Fruit fly (Drosophila melanogaster) whole organism, prepupa: ENCODE measurements around the gene Gclm.

Experiments used
- CG10631 ChIP-seq: fragments of 200-800 bp; sonication (Bioruptor generic); optimal IDR thresholded peaks from 2 replicates; lab custom pipeline; 2016; ENCODE audit warnings: missing biosample characterization, missing genetic modification characterization
- CG10669 ChIP-seq: fragments of 200-800 bp; sonication (Bioruptor generic); optimal IDR thresholded peaks from 3 replicates; lab custom pipeline; 2018; ENCODE audit warnings: missing biosample characterization, mild to moderate bottlenecking, missing genetic modification characterization, moderate library complexity
- CG11294 ChIP-seq: fragments of 200-800 bp; sonication (Bioruptor generic); IDR thresholded peaks from 2 replicates; pipeline ENCODE4 v1.3.6; 2022; ENCODE audit warnings: missing biosample characterization, missing genetic modification characterization
- CG15336 ChIP-seq: fragments of 200-800 bp; sonication (Bioruptor generic); IDR thresholded peaks from 2 replicates; pipeline ENCODE4 v1.3.6; 2022; ENCODE audit warnings: missing biosample characterization, missing genetic modification characterization
- CG31627 ChIP-seq: fragments of 200-800 bp; sonication (Bioruptor generic); optimal IDR thresholded peaks from 3 replicates; lab custom pipeline; 2016; ENCODE audit warnings: missing biosample characterization, missing genetic modification characterization
- CG32006 ChIP-seq: fragments of 200-800 bp; sonication (Bioruptor generic); optimal IDR thresholded peaks from 3 replicates; lab custom pipeline; 2017; ENCODE audit warnings: missing biosample characterization, mild to moderate bottlenecking, missing genetic modification characterization
- CG34406 ChIP-seq: fragments of 200-800 bp; sonication (Bioruptor generic); optimal IDR thresholded peaks from 3 replicates; lab custom pipeline; 2016; ENCODE audit warnings: missing biosample characterization, missing genetic modification characterization
- CG4318 ChIP-seq: fragments of 200-800 bp; sonication (Bioruptor generic); optimal IDR thresholded peaks from 3 replicates; lab custom pipeline; 2017; ENCODE audit warnings: missing biosample characterization, mild to moderate bottlenecking, missing genetic modification characterization
- CG6276 ChIP-seq: fragments of 200-800 bp; sonication (Bioruptor generic); optimal IDR thresholded peaks from 2 replicates; lab custom pipeline; 2017; ENCODE audit warnings: missing biosample characterization, mild to moderate bottlenecking, missing genetic modification characterization
- CG6792 ChIP-seq: fragments of 200-800 bp; sonication (Bioruptor generic); optimal IDR thresholded peaks from 3 replicates; lab custom pipeline; 2016; ENCODE audit warnings: missing biosample characterization, missing genetic modification characterization
- CG6808 ChIP-seq: fragments of 200-800 bp; sonication (Bioruptor generic); optimal IDR thresholded peaks from 3 replicates; lab custom pipeline; 2017; ENCODE audit warnings: missing biosample characterization, missing genetic modification characterization, mild to moderate bottlenecking, moderate library complexity, missing genetic modification reagents
- CG7368 ChIP-seq: fragments of 200-800 bp; sonication (Bioruptor generic); optimal IDR thresholded peaks from 3 replicates; lab custom pipeline; 2016; ENCODE audit warnings: missing biosample characterization, missing genetic modification characterization
- CG8119 ChIP-seq: fragments of 200-800 bp; sonication (Bioruptor generic); IDR thresholded peaks from 3 replicates; pipeline ENCODE4 v1.3.6; 2022; ENCODE audit warnings: missing biosample characterization, missing genetic modification characterization
- CG8319 ChIP-seq: fragments of 200-800 bp; sonication (Bioruptor generic); optimal IDR thresholded peaks from 3 replicates; lab custom pipeline; 2016; ENCODE audit warnings: missing biosample characterization, missing genetic modification characterization
- Eip93F ChIP-seq: fragments of 200-800 bp; sonication (Bioruptor generic); optimal IDR thresholded peaks from 2 replicates; lab custom pipeline; 2016; ENCODE audit warnings: missing biosample characterization, mild to moderate bottlenecking, missing genetic modification characterization
- Ets21C ChIP-seq: fragments of 200-800 bp; sonication (Bioruptor generic); optimal IDR thresholded peaks from 3 replicates; lab custom pipeline; 2016; ENCODE audit warnings: missing biosample characterization, missing genetic modification characterization
- Ets96B ChIP-seq: fragments of 200-800 bp; optimal IDR thresholded peaks from 2 replicates; lab custom pipeline; 2019; ENCODE audit warnings: missing biosample characterization, mild to moderate bottlenecking, missing genetic modification characterization, moderate library complexity
- Gug ChIP-seq: fragments of 200-800 bp; sonication (Bioruptor generic); IDR thresholded peaks from 2 replicates; pipeline ENCODE4 v1.3.6; 2022; ENCODE audit warnings: missing biosample characterization, missing genetic modification characterization
- Hr38 ChIP-seq: sonication (Bioruptor generic); optimal IDR thresholded peaks from 2 replicates; lab custom pipeline; 2016; ENCODE audit warnings: missing biosample characterization, missing genetic modification characterization
- Hr4 ChIP-seq: fragments of 200-800 bp; sonication (Bioruptor generic); optimal IDR thresholded peaks from 3 replicates; lab custom pipeline; 2016; ENCODE audit warnings: missing biosample characterization, missing genetic modification characterization
- Lpt ChIP-seq: fragments of 200-800 bp; sonication (Bioruptor generic); optimal IDR thresholded peaks from 3 replicates; lab custom pipeline; 2016; ENCODE audit warnings: missing biosample characterization, missing genetic modification characterization
- Met ChIP-seq: fragments of 200-800 bp; sonication (Bioruptor generic); optimal IDR thresholded peaks from 3 replicates; lab custom pipeline; 2016; ENCODE audit warnings: missing biosample characterization, missing genetic modification characterization
- Smox ChIP-seq: fragments of 200-800 bp; sonication (Bioruptor generic); optimal IDR thresholded peaks from 3 replicates; lab custom pipeline; 2016; ENCODE audit warnings: missing biosample characterization, missing genetic modification characterization
- Sox14 ChIP-seq: fragments of 200-800 bp; sonication (Bioruptor generic); optimal IDR thresholded peaks from 3 replicates; lab custom pipeline; 2016; ENCODE audit warnings: missing biosample characterization, missing genetic modification characterization
- achi ChIP-seq: fragments of 200-800 bp; sonication (Bioruptor generic); optimal IDR thresholded peaks from 3 replicates; lab custom pipeline; 2016; ENCODE audit warnings: missing biosample characterization, missing genetic modification characterization
- cyc ChIP-seq: fragments of 200-800 bp; sonication (Bioruptor generic); optimal IDR thresholded peaks from 3 replicates; lab custom pipeline; 2016; ENCODE audit warnings: missing biosample characterization, missing genetic modification characterization
- eg ChIP-seq: fragments of 200-800 bp; sonication (Bioruptor generic); IDR thresholded peaks from 3 replicates; pipeline ENCODE4 v1.3.6; 2022; ENCODE audit warnings: missing biosample characterization, missing genetic modification characterization
- esn ChIP-seq: fragments of 200-800 bp; sonication (Bioruptor generic); optimal IDR thresholded peaks from 2 replicates; lab custom pipeline; 2016; ENCODE audit warnings: missing biosample characterization, mild to moderate bottlenecking, missing genetic modification characterization, moderate library complexity
- lz ChIP-seq: fragments of 200-800 bp; sonication (Bioruptor generic); optimal IDR thresholded peaks from 3 replicates; lab custom pipeline; 2016; ENCODE audit warnings: missing biosample characterization, missing genetic modification characterization
- net ChIP-seq: fragments of 200-800 bp; sonication (Bioruptor generic); optimal IDR thresholded peaks from 3 replicates; lab custom pipeline; 2016; ENCODE audit warnings: missing biosample characterization, missing genetic modification characterization
- ss ChIP-seq, 2 experiments: fragments of 200-800 bp; sonication (Bioruptor generic); optimal IDR thresholded peaks; 2 replicates in 1 of 2; 3 replicates in 1 of 2; lab custom pipeline; 2017 to 2018; ENCODE audit warnings: mild to moderate bottlenecking in 2 of 2, missing biosample characterization in 2 of 2, missing genetic modification characterization in 2 of 2, moderate library complexity in 1 of 2
- svp ChIP-seq: fragments of 200-800 bp; sonication (Bioruptor generic); peaks from one replicate; lab custom pipeline; 2016; ENCODE audit warnings: missing biosample characterization, missing genetic modification characterization
- vri ChIP-seq: fragments of 200-800 bp; sonication (Bioruptor generic); optimal IDR thresholded peaks from 3 replicates; lab custom pipeline; 2016; ENCODE audit warnings: missing biosample characterization, mild to moderate bottlenecking, missing genetic modification characterization

Gclm gene

dm6 chr3R:22686336-22686874 lies at the start of gene Gclm, which contains the start of gene CG17625 (continued):
- no peak for TF ChIP-seq CG7368 (GFP tag; lab: Kevin White, UChicago)
- peak; percentile 38 for TF ChIP-seq Sox14 (GFP tag; lab: Kevin White, UChicago)
- TF ChIP-seq CG8119 = peak; percentile 13; the same call in 1 of the 3 replicates
- TF ChIP-seq Met = no peak
- TF ChIP-seq, all 60 proteins: peak for 30

DNA sequence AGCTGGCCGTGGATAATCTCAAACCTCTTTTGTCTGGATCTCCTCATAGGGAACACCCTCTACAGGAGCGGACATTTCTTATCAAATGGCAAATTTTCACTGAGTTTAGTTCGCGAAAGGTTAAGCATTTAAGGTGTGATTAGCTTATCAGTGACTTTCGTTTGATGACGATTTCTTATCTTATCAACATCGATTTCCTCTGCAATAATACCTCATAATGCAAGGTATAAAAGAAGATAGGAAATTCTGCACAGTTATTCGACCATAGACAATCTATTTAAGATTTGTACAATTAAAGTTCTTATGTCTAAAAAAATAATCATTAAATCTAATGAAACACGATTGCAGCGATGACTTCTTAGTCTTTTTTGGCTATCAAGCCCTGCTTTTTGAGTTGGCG lies 47.4 kb upstream of the Gclm start, which contains the start of gene Takl2:
Gene Takl2 (minus strand): TSS at position 101 of the 400 bp plus-strand sequence.
- TF ChIP-seq Eip93F (GFP tag; lab: Kevin White, UChicago) (no peak), CG8119 (no peak), CG7368 (GFP tag; lab: Kevin White, UChicago) (no peak), vri (GFP tag; lab: Kevin White, UChicago) (no peak), eg (GFP tag; lab: Robert Waterston, UW) (no peak), Ets21C (GFP tag; lab: Kevin White, UChicago) (no peak), CG15336 (GFP tag; lab: Robert Waterston, UW) (no peak), CG6276 (GFP tag; lab: Kevin White, UChicago) (no peak), Hr38 (GFP tag; lab: Kevin White, UChicago) (no peak)

DNA sequence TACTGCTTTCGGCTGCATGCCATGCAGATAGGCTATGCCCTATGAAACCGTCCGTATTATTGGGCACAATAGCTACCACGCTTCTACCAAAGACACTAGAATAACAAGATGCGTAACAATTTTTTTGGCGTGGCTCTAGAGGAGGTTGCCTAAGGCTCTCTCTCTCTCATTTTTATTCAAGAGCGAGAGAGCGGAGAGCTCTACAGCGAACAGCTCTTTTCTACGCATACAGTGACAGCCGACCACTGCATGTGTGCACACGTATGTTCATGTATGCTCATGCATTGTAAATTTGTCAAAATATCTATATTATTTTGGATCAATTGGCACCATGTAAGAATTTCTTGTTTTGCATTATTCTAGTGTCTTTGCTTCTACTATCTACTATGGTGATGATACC lies 46.7 kb upstream of the Gclm start:
- no peak for TF ChIP-seq CG10669 (GFP tag; lab: Kevin White, UChicago)
- TF ChIP-seq achi = no peak
- TF ChIP-seq CG6792 (GFP tag; lab: Kevin White, UChicago) = no peak
- no peak for TF ChIP-seq Gug (GFP tag; lab: Robert Waterston, UW)
- no peak for TF ChIP-seq CG34406 (GFP tag; lab: Kevin White, UChicago)
- TF ChIP-seq CG11294 (GFP tag; lab: Robert Waterston, UW) = no peak
- no peak for TF ChIP-seq CG6808 (GFP tag; lab: Kevin White, UChicago)
- no peak for TF ChIP-seq CG32006 (GFP tag; lab: Kevin White, UChicago)

DNA sequence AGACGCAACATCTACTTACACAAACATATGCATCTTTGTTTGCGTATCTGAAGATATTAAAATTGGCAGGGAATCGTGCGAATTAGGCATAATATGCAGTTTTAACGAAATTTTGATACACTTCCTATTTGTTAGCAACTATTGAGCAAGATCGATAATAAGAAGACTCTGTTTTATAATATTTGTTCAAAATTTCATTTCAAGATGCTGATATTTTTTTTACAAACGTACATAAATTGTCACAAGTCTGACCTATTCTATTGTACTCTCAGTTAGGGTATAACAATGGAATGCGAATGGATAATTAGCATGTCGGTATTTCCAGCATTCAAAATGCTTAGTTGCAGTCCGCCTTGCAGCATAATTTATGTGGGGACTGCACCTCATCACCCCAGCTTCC lies 41.5 kb upstream of the Gclm start:
- TF ChIP-seq lz (GFP tag; lab: Kevin White, UChicago) (peak; percentile 16), CG6792 (GFP tag; lab: Kevin White, UChicago) (peak; percentile 16), CG31627 (GFP tag; lab: Kevin White, UChicago) (peak; percentile 48), CG10631 (GFP tag; lab: Kevin White, UChicago) (peak; percentile 9), CG11294 (GFP tag; lab: Robert Waterston, UW) (peak; percentile 41; the same call in 1 of the 2 replicates), CG8319 (peak; percentile 32), Smox (GFP tag; lab: Kevin White, UChicago) (no peak), CG32006 (GFP tag; lab: Kevin White, UChicago) (peak; percentile 72), esn (GFP tag; lab: Kevin White, UChicago) (peak; percentile 41), CG4318 (GFP tag; lab: Kevin White, UChicago) (peak; percentile 13), vri (GFP tag; lab: Kevin White, UChicago) (peak; percentile 7), CG15336 (GFP tag; lab: Robert Waterston, UW) (peak; percentile 80), ss (GFP tag; optimal IDR thresholded peaks at IDR 0.05; lab: Kevin White, UChicago) (no peak), eg (GFP tag; lab: Robert Waterston, UW) (peak; percentile 87), svp (GFP tag; lab: Kevin White, UChicago) (peak; percentile 56), CG34406 (GFP tag; lab: Kevin White, UChicago) (no peak), cyc (GFP tag; lab: Kevin White, UChicago) (no peak), net (GFP tag; lab: Kevin White, UChicago) (no peak), Lpt (GFP tag; lab: Kevin White, UChicago) (no peak), Ets96B (tag; lab: Kevin White, UChicago) (no peak), Gug (GFP tag; lab: Robert Waterston, UW) (peak; percentile 54), Hr4 (peak; percentile 67)
